Worm (Caenorhabditis elegans) whole organism, early embryonic: ENCODE measurements around the gene clec-1.

Source experiments
- ama-1 ChIP-seq: fragments of 150-350 bp; optimal IDR thresholded peaks from 2 replicates; lab custom pipeline; 2014
- tbx-37 ChIP-seq: fragments of 200-800 bp; sonication (Bioruptor generic); conservative IDR thresholded peaks from 2 replicates; pipeline ENCODE4 v1.3.6; 2022; ENCODE audit warnings: missing genetic modification reagents, missing genetic modification characterization, missing compliant biosample characterization

DNA sequence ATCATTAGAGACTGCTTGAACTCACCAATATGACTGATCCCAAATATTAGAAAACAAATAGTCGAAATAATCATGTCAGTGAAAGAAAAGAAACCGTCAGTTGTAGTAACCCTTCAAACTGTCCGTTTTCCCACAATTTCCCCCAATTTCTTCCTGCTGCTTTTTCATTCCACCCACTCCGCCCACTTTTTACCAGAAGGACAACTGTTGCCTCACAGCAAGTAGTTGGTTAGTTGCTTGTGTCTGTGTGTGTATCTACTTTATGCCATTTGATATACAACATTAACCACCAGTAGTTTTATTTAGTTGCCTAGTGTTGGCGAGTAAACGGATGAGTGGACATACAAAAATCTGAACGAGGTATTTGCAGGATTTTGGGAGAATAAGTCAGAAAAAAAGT lies 16.6 kb downstream of the clec-1 start, which contains the start of gene K09H11.9:
- TF ChIP-seq ama-1, result no peak
- TF ChIP-seq tbx-37 (GFP tag; lab: Robert Waterston, UW), result no peak
